Fruit fly (Drosophila melanogaster) whole organism, embryonic: ENCODE data around the gene mbm.

ENCODE experiments used
- CG12299 ChIP-seq: fragments of 200-800 bp; sonication (Bioruptor generic); optimal IDR thresholded peaks from 2 replicates; lab custom pipeline; 2018; ENCODE audit warnings: missing biosample characterization, mild to moderate bottlenecking, missing genetic modification characterization
- cad ChIP-seq: fragments of >200 bp; optimal IDR thresholded peaks from 2 replicates; lab custom pipeline; 2017; ENCODE audit warnings: missing biosample characterization, missing genetic modification characterization
- exex ChIP-seq: fragments of 200-800 bp; sonication (Bioruptor generic); optimal IDR thresholded peaks from 4 replicates; lab custom pipeline; 2018; ENCODE audit warnings: missing biosample characterization, mild to moderate bottlenecking, missing genetic modification characterization, moderate library complexity
- fd64A ChIP-seq: fragments of 200-800 bp; sonication (Bioruptor generic); optimal IDR thresholded peaks from 3 replicates; lab custom pipeline; 2018; ENCODE audit warnings: missing biosample characterization, mild to moderate bottlenecking, missing genetic modification characterization
- knrl ChIP-seq: fragments of 200-800 bp; sonication (Bioruptor generic); IDR thresholded peaks from 3 replicates; pipeline ENCODE4 v1.3.6; 2022; ENCODE audit warnings: missing biosample characterization, missing genetic modification characterization; ENCODE audit not compliant: partially characterized antibody
- tin ChIP-seq: fragments of 200-800 bp; sonication (Bioruptor generic); optimal IDR thresholded peaks from 3 replicates; lab custom pipeline; 2016; ENCODE audit warnings: missing biosample characterization, missing genetic modification characterization
- yki ChIP-seq: fragments of >200 bp; optimal IDR thresholded peaks from 3 replicates; lab custom pipeline; 2018

DNA sequence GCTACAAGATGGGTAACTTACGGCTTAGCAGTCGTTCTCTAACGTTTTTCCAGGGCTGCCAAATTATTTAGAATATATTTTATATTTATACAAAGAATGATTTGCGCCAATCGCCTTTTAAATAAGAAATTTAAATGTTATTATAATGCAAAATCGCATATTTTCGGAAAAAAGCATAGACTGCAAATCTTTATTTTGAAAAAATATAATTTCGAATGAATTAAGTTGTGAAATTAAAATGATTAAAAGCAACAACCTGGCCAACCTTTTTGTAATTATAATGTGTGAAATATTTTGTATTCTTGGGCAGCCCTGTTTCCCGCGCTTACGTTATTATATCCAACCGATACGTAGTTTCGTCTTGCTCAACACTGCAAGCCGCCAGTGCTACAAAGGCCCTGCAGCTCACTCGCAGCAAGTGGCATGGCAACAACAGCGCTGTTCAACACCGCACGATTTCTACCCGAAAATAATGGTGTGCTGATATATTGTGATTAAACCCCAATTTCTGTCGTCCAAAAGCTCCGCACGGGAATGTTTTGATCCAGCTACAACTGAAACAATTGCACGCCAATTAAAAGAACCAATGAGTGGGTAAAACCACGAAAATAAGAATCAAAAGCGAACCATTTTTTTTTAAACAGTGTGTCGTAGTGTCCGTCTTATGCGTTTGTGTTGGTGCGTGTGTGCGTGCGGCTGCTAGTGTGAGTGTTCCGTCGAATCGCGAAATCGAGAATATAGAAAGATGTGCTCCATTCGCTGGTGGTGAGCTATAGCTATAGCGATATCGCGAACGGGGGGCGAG lies 24.2 kb upstream of the mbm start, which contains the start of gene Pi3K21B:
- TF ChIP-seq tin (GFP tag; lab: Kevin White, UChicago), result peak; percentile 94
- peak; percentile 46 for TF ChIP-seq exex (tag; lab: Kevin White, UChicago)
- peak; percentile 79 for TF ChIP-seq CG12299 (tag; lab: Kevin White, UChicago)
- TF ChIP-seq knrl (GFP tag; lab: Robert Waterston, UW), result 0 out of 3 replicates have a peak, but pooled peaks have one; percentile 10
- TF ChIP-seq fd64A (GFP tag; lab: Kevin White, UChicago), result no peak
- no peak for TF ChIP-seq yki (lab: Kevin White, UChicago)
- TF ChIP-seq cad (GFP tag; lab: Kevin White, UChicago), result no peak
